Worm (Caenorhabditis elegans): Measurements from ENCODE around the gene acs-6.

- TF ChIP-seq ztf-11 (tag; optimal IDR thresholded peaks at IDR 0.05) (no peak), nhr-12 (tag; optimal IDR thresholded peaks at IDR 0.05) (no peak), nhr-76 (tag; optimal IDR thresholded peaks at IDR 0.05) (no peak), nhr-28 (tag; optimal IDR thresholded peaks at IDR 0.05) (no peak), snpc-4 (tag; optimal IDR thresholded peaks at IDR 0.05) (no peak), pha-4 (tag; optimal IDR thresholded peaks at IDR 0.05) (peak; percentile 65), lin-13 (tag; optimal IDR thresholded peaks at IDR 0.05) (no peak), ces-1 (GFP tag; optimal IDR thresholded peaks at IDR 0.05) (no peak), tbx-8 (GFP tag; optimal IDR thresholded peaks at IDR 0.05) (no peak), sptf-1 (tag; optimal IDR thresholded peaks at IDR 0.05) (peak; percentile 1), elt-3 (tag; optimal IDR thresholded peaks at IDR 0.05) (no peak), nhr-237 (tag; optimal IDR thresholded peaks at IDR 0.05) (no peak), unc-39 (tag; optimal IDR thresholded peaks at IDR 0.05) (no peak), nhr-2 (tag; optimal IDR thresholded peaks at IDR 0.05) (no peak)
These were observed 36.7 kb upstream of the acs-6 start, which contains the start of gene znf-598 for ce11 chrII:7024897-7025852.
